Worm (Caenorhabditis elegans) whole organism, L3 larva: ENCODE data around the gene elo-4.

ENCODE experiments used
- R02D3.7 ChIP-seq: fragments of 150-350 bp; optimal IDR thresholded peaks from 2 replicates; lab custom pipeline; 2014; ENCODE audit warnings: missing biosample characterization, missing genetic modification characterization
- ZK546.5 ChIP-seq: sonication (generic microtip); optimal IDR thresholded peaks from 2 replicates; lab custom pipeline; 2017; ENCODE audit warnings: missing biosample characterization, missing genetic modification characterization
- ceh-16 ChIP-seq: sonication (generic microtip); optimal IDR thresholded peaks from 2 replicates; lab custom pipeline; 2017; ENCODE audit warnings: missing biosample characterization, missing genetic modification characterization
- ceh-28 ChIP-seq: fragments of 150-350 bp; optimal IDR thresholded peaks from 2 replicates; lab custom pipeline; 2014; ENCODE audit warnings: missing biosample characterization, missing genetic modification reagents, missing genetic modification characterization
- ceh-9 ChIP-seq: sonication (generic microtip); optimal IDR thresholded peaks from 2 replicates; lab custom pipeline; 2018; ENCODE audit warnings: missing biosample characterization, missing genetic modification characterization
- daf-12 ChIP-seq: fragments of 150-350 bp; optimal IDR thresholded peaks from 2 replicates; lab custom pipeline; 2014; ENCODE audit warnings: missing biosample characterization, missing genetic modification reagents, missing genetic modification characterization
- egl-27 ChIP-seq: sonication (generic microtip); optimal IDR thresholded peaks from 4 replicates; lab custom pipeline; 2017; ENCODE audit warnings: missing biosample characterization, missing genetic modification reagents, missing genetic modification characterization
- egl-5 ChIP-seq: fragments of 150-350 bp; optimal IDR thresholded peaks from 2 replicates; lab custom pipeline; 2017; ENCODE audit warnings: missing biosample characterization, missing genetic modification reagents, missing genetic modification characterization, inconsistent platforms
- elt-2 ChIP-seq: sonication (generic microtip); optimal IDR thresholded peaks from 2 replicates; lab custom pipeline; 2016; ENCODE audit warnings: missing genetic modification reagents, mild to moderate bottlenecking, missing genetic modification characterization, missing compliant biosample characterization
- elt-3 ChIP-seq, 3 experiments: fragments of 150-350 bp in 1 of 3; sonication (generic microtip) in 2 of 3; optimal IDR thresholded peaks; 2 replicates in 2 of 3; 4 replicates in 1 of 3; lab custom pipeline; 2014 to 2017; ENCODE audit warnings: missing biosample characterization in 3 of 3, missing genetic modification characterization in 3 of 3
- eor-1 ChIP-seq, 2 experiments: fragments of 150-350 bp; optimal IDR thresholded peaks; 2 replicates each; lab custom pipeline; 2014 to 2018; ENCODE audit warnings: missing biosample characterization in 2 of 2, missing genetic modification characterization in 2 of 2
- fkh-10 ChIP-seq: sonication (generic microtip); optimal IDR thresholded peaks from 2 replicates; lab custom pipeline; 2017; ENCODE audit warnings: missing biosample characterization, missing genetic modification reagents, missing genetic modification characterization
- fkh-2 ChIP-seq: fragments of 150-350 bp; optimal IDR thresholded peaks from 2 replicates; lab custom pipeline; 2014; ENCODE audit warnings: missing biosample characterization, missing genetic modification reagents, missing genetic modification characterization
- fos-1 ChIP-seq: fragments of 150-350 bp; optimal IDR thresholded peaks from 2 replicates; lab custom pipeline; 2014; ENCODE audit warnings: missing biosample characterization, missing genetic modification characterization
- hmg-11 ChIP-seq: sonication (generic microtip); optimal IDR thresholded peaks from 2 replicates; lab custom pipeline; 2016; ENCODE audit warnings: missing genetic modification characterization, missing compliant biosample characterization
- jun-1 ChIP-seq: fragments of 150-350 bp; optimal IDR thresholded peaks from 2 replicates; lab custom pipeline; 2014; ENCODE audit warnings: missing biosample characterization, missing genetic modification reagents, missing genetic modification characterization
- lin-39 ChIP-seq: fragments of 150-350 bp; optimal IDR thresholded peaks from 2 replicates; lab custom pipeline; 2018; ENCODE audit warnings: missing biosample characterization, missing genetic modification reagents, missing genetic modification characterization
- lsy-12 ChIP-seq: sonication (generic microtip); optimal IDR thresholded peaks from 2 replicates; lab custom pipeline; 2016; ENCODE audit warnings: mild to moderate bottlenecking, missing genetic modification characterization, missing compliant biosample characterization
- mdl-1 ChIP-seq: fragments of 150-350 bp; optimal IDR thresholded peaks from 2 replicates; lab custom pipeline; 2014; ENCODE audit warnings: missing biosample characterization, missing genetic modification characterization
- nfya-1 ChIP-seq: sonication (generic microtip); optimal IDR thresholded peaks from 2 replicates; lab custom pipeline; 2017; ENCODE audit warnings: missing genetic modification characterization, mild to moderate bottlenecking, missing compliant biosample characterization, antibody characterized with exemption, moderate library complexity; ENCODE audit not compliant: insufficient read depth
- nhr-11 ChIP-seq: fragments of 150-350 bp; optimal IDR thresholded peaks from 2 replicates; lab custom pipeline; 2014; ENCODE audit warnings: missing biosample characterization, missing genetic modification characterization
- nhr-12 ChIP-seq: fragments of 150-350 bp; optimal IDR thresholded peaks from 2 replicates; lab custom pipeline; 2014; ENCODE audit warnings: missing biosample characterization, missing genetic modification characterization
- nhr-23 ChIP-seq: fragments of 150-350 bp; optimal IDR thresholded peaks from 2 replicates; lab custom pipeline; 2014; ENCODE audit warnings: missing biosample characterization, missing genetic modification reagents, missing genetic modification characterization
- nhr-237 ChIP-seq: fragments of 150-350 bp; optimal IDR thresholded peaks from 2 replicates; lab custom pipeline; 2014; ENCODE audit warnings: missing biosample characterization, missing genetic modification characterization
- nhr-25 ChIP-seq: sonication (generic microtip); optimal IDR thresholded peaks from 2 replicates; lab custom pipeline; 2017; ENCODE audit warnings: missing biosample characterization, missing genetic modification characterization
- nhr-28 ChIP-seq: fragments of 150-350 bp; optimal IDR thresholded peaks from 2 replicates; lab custom pipeline; 2014; ENCODE audit warnings: missing biosample characterization, missing genetic modification characterization
- nhr-76 ChIP-seq: fragments of 150-350 bp; sonication (generic microtip); optimal IDR thresholded peaks from 5 replicates; lab custom pipeline; 2014; ENCODE audit warnings: missing biosample characterization, missing genetic modification characterization
- pha-4 ChIP-seq: fragments of 150-350 bp; optimal IDR thresholded peaks from 2 replicates; lab custom pipeline; 2014; ENCODE audit warnings: missing biosample characterization, missing genetic modification reagents, missing genetic modification characterization
- pqm-1 ChIP-seq: fragments of 150-350 bp; optimal IDR thresholded peaks from 2 replicates; lab custom pipeline; 2017; ENCODE audit warnings: missing biosample characterization, missing genetic modification characterization, inconsistent platforms
- skn-1 ChIP-seq: fragments of 150-350 bp; optimal IDR thresholded peaks from 2 replicates; lab custom pipeline; 2014; ENCODE audit warnings: missing biosample characterization, missing genetic modification characterization
- snpc-4 ChIP-seq: fragments of 150-350 bp; optimal IDR thresholded peaks from 2 replicates; lab custom pipeline; 2014; ENCODE audit warnings: missing biosample characterization, missing genetic modification characterization
- tbx-2 ChIP-seq: sonication (generic microtip); optimal IDR thresholded peaks from 2 replicates; lab custom pipeline; 2016; ENCODE audit warnings: mild to moderate bottlenecking, missing genetic modification characterization, missing compliant biosample characterization
- unc-62 ChIP-seq: fragments of 150-350 bp; sonication (generic microtip); optimal IDR thresholded peaks from 4 replicates; lab custom pipeline; 2014; ENCODE audit warnings: missing biosample characterization, missing genetic modification reagents, missing genetic modification characterization
- ztf-11 ChIP-seq: fragments of 150-350 bp; optimal IDR thresholded peaks from 2 replicates; lab custom pipeline; 2014; ENCODE audit warnings: missing biosample characterization, missing genetic modification characterization

elo-4 gene

ce11 chrIII:9366376-9366775 is 32.3 kb upstream of the elo-4 start:
- no peak for TF ChIP-seq fos-1 (tag; lab: Kevin White, UChicago)
- peak; percentile 38 for TF ChIP-seq elt-2 (tag; lab: Kevin White, UChicago)
- TF ChIP-seq pqm-1 (tag; lab: Kevin White, UChicago) = peak; percentile 12

ce11 chrIII:9361228-9361627 is 27.2 kb upstream of the elo-4 start, which contains the start of gene flp-25:
Gene flp-25, plus strand, starts transcription at chrIII:9361528.
- TF ChIP-seq hmg-11 = no peak
- TF ChIP-seq skn-1 (tag; lab: Kevin White, UChicago) = no peak
- no peak for TF ChIP-seq daf-12
- no peak for TF ChIP-seq nhr-12 (tag; lab: Kevin White, UChicago)

- TF ChIP-seq jun-1 (tag; lab: Kevin White, UChicago) = no peak
- no peak for TF ChIP-seq fos-1 (tag; lab: Kevin White, UChicago)
- TF ChIP-seq nhr-12 (tag; lab: Kevin White, UChicago) = no peak
- no peak for TF ChIP-seq nhr-76 (tag; lab: Kevin White, UChicago)
- no peak for TF ChIP-seq daf-12
- no peak for TF ChIP-seq hmg-11
- no peak for TF ChIP-seq nhr-28 (tag; lab: Kevin White, UChicago)
- no peak for TF ChIP-seq nhr-11 (tag; lab: Kevin White, UChicago)
- no peak for TF ChIP-seq ceh-16 (tag; lab: Kevin White, UChicago)
Measured at ce11 chrIII:9359060-9359459, 25.0 kb upstream of the elo-4 start, which contains the start of gene K04H4.5. Gene K04H4.5, plus strand, starts transcription at chrIII:9359360.

ce11 chrIII:9355412-9355969 is 21.4 kb upstream of the elo-4 start, which contains the start of gene chtb-1:
Gene chtb-1, minus strand, starts transcription at chrIII:9355462.
- no peak for TF ChIP-seq nhr-23 (tag; lab: Kevin White, UChicago)

- TF ChIP-seq nhr-25 (tag; lab: Kevin White, UChicago) (no peak), nhr-76 (tag; lab: Kevin White, UChicago) (no peak), hmg-11 (no peak), pha-4 (tag; lab: Kevin White, UChicago) (peak; percentile 69), tbx-2 (tag; lab: Kevin White, UChicago) (no peak), ztf-11 (tag; lab: Kevin White, UChicago) (no peak), elt-3 (tag; optimal IDR thresholded peaks at IDR 0.05; lab: Kevin White, UChicago) (no peak), lsy-12 (no peak), R02D3.7 (tag; lab: Kevin White, UChicago) (no peak), unc-62 (GFP tag; lab: Kevin White, UChicago) (no peak), nfya-1 (tag; lab: Kevin White, UChicago) (peak; percentile 60), mdl-1 (tag; lab: Kevin White, UChicago) (no peak), nhr-28 (tag; lab: Kevin White, UChicago) (no peak), eor-1 (tag; optimal IDR thresholded peaks at IDR 0.05; lab: Kevin White, UChicago) (no peak), nhr-11 (tag; lab: Kevin White, UChicago) (no peak), ceh-28 (tag; lab: Kevin White, UChicago) (no peak), fos-1 (tag; lab: Kevin White, UChicago) (no peak), fkh-2 (no peak), egl-5 (tag; lab: Kevin White, UChicago) (no peak), nhr-12 (tag; lab: Kevin White, UChicago) (no peak), ceh-9 (tag; lab: Kevin White, UChicago) (no peak), nhr-237 (tag; lab: Kevin White, UChicago) (no peak), fkh-10 (GFP tag; lab: Kevin White, UChicago) (no peak), snpc-4 (tag; lab: Kevin White, UChicago) (no peak), ZK546.5 (no peak), egl-27 (tag; lab: Kevin White, UChicago) (no peak), lin-39 (peak; percentile 42)
Measured at ce11 chrIII:9353814-9354213, 19.7 kb upstream of the elo-4 start.
